Fruit fly (Drosophila melanogaster) whole organism, embryonic: ENCODE measurements around the gene cic.

Experiments used
- C15 ChIP-seq: fragments of 200-800 bp; sonication (Bioruptor generic); IDR thresholded peaks from 3 replicates; pipeline ENCODE4 v1.3.6; 2022; ENCODE audit warnings: missing biosample characterization, missing genetic modification characterization
- CG12071 ChIP-seq: fragments of 200-800 bp; sonication (Bioruptor generic); optimal IDR thresholded peaks from 3 replicates; lab custom pipeline; 2018; ENCODE audit warnings: missing biosample characterization, mild to moderate bottlenecking, missing genetic modification characterization
- CG14441 ChIP-seq: fragments of 200-800 bp; sonication (Bioruptor generic); IDR thresholded peaks from 2 replicates; pipeline ENCODE4 v1.3.6; 2022; ENCODE audit warnings: missing biosample characterization, missing genetic modification characterization
- CG14860 ChIP-seq: fragments of 200-800 bp; sonication (Bioruptor generic); IDR thresholded peaks from 3 replicates; pipeline ENCODE4 v1.3.6; 2022; ENCODE audit warnings: missing biosample characterization, missing genetic modification characterization; ENCODE audit not compliant: partially characterized antibody
- CG1647 ChIP-seq: fragments of 200-800 bp; sonication (Bioruptor generic); optimal IDR thresholded peaks from 3 replicates; lab custom pipeline; 2016; ENCODE audit warnings: missing biosample characterization, missing genetic modification characterization
- CG2199 ChIP-seq: fragments of 200-800 bp; sonication (Bioruptor generic); IDR thresholded peaks from 3 replicates; pipeline ENCODE4 v1.3.6; 2022; ENCODE audit warnings: missing biosample characterization, missing genetic modification characterization
- CG31441 ChIP-seq: fragments of 200-800 bp; sonication (Bioruptor generic); IDR thresholded peaks from 2 replicates; pipeline ENCODE4 v1.3.6; 2022; ENCODE audit warnings: missing biosample characterization, missing genetic modification characterization
- CG3281 ChIP-seq: fragments of 200-800 bp; sonication (Bioruptor generic); optimal IDR thresholded peaks from 3 replicates; lab custom pipeline; 2017; ENCODE audit warnings: missing biosample characterization, mild to moderate bottlenecking, missing genetic modification characterization
- CG4707 ChIP-seq: fragments of 200-800 bp; sonication (Bioruptor generic); optimal IDR thresholded peaks from 2 replicates; lab custom pipeline; 2018; ENCODE audit warnings: missing biosample characterization, mild to moderate bottlenecking, missing genetic modification characterization, moderate library complexity
- CG6654 ChIP-seq: fragments of 200-800 bp; sonication (Bioruptor generic); optimal IDR thresholded peaks from 2 replicates; lab custom pipeline; 2017; ENCODE audit warnings: missing biosample characterization, mild to moderate bottlenecking, missing genetic modification characterization
- CG6689 ChIP-seq: fragments of 200-800 bp; sonication (Bioruptor generic); IDR thresholded peaks from 2 replicates; pipeline ENCODE4 v1.3.6; 2022; ENCODE audit warnings: missing biosample characterization, missing genetic modification characterization
- CG6813 ChIP-seq: fragments of 200-800 bp; sonication (Bioruptor generic); optimal IDR thresholded peaks from 2 replicates; lab custom pipeline; 2017; ENCODE audit warnings: missing biosample characterization, missing genetic modification characterization, mild to moderate bottlenecking, moderate library complexity, missing genetic modification reagents
- CG6854 ChIP-seq: fragments of 200-800 bp; sonication (Bioruptor generic); optimal IDR thresholded peaks from 3 replicates; lab custom pipeline; 2017; ENCODE audit warnings: missing biosample characterization, mild to moderate bottlenecking, missing genetic modification characterization
- CG8281 ChIP-seq: fragments of 200-800 bp; sonication (Bioruptor generic); optimal IDR thresholded peaks from 2 replicates; lab custom pipeline; 2018; ENCODE audit warnings: missing biosample characterization, mild to moderate bottlenecking, missing genetic modification characterization, moderate library complexity
- CG8359 ChIP-seq: fragments of 200-800 bp; sonication (Bioruptor generic); optimal IDR thresholded peaks from 2 replicates; lab custom pipeline; 2017; ENCODE audit warnings: missing biosample characterization, mild to moderate bottlenecking, missing genetic modification characterization, borderline replicate concordance
- CG9932 ChIP-seq: fragments of 200-800 bp; sonication (Bioruptor generic); IDR thresholded peaks from 2 replicates; pipeline ENCODE4 v1.3.6; 2022; ENCODE audit warnings: missing biosample characterization, missing genetic modification characterization
- D ChIP-seq, 2 experiments: fragments of 200-800 bp in 1 of 2; fragments of >200 bp in 1 of 2; sonication (Bioruptor generic) in 1 of 2; optimal IDR thresholded peaks; 2 replicates in 1 of 2; 3 replicates in 1 of 2; lab custom pipeline; 2017; ENCODE audit warnings: mild to moderate bottlenecking in 1 of 2, missing biosample characterization in 1 of 2, missing genetic modification characterization in 1 of 2, missing genetic modification reagents in 1 of 2
- D19A ChIP-seq: fragments of 200-800 bp; optimal IDR thresholded peaks from 3 replicates; lab custom pipeline; 2019; ENCODE audit warnings: missing biosample characterization, mild to moderate bottlenecking, missing genetic modification characterization, moderate library complexity
- Dip3 ChIP-seq: fragments of 200-800 bp; sonication (Bioruptor generic); optimal IDR thresholded peaks from 3 replicates; lab custom pipeline; 2016; ENCODE audit warnings: missing biosample characterization, missing genetic modification characterization
- Dll ChIP-seq: fragments of 200-800 bp; sonication (Bioruptor generic); IDR thresholded peaks from 4 replicates; pipeline ENCODE4 v1.3.6; 2022; ENCODE audit warnings: missing biosample characterization, missing genetic modification characterization; ENCODE audit not compliant: partially characterized antibody
- H2.0 ChIP-seq: fragments of 200-800 bp; sonication (Bioruptor generic); IDR thresholded peaks from 2 replicates; pipeline ENCODE4 v1.3.6; 2022; ENCODE audit warnings: missing biosample characterization, missing genetic modification characterization
- Max ChIP-seq: fragments of 200-800 bp; sonication (Bioruptor generic); optimal IDR thresholded peaks from 2 replicates; lab custom pipeline; 2016; ENCODE audit warnings: missing biosample characterization, mild to moderate bottlenecking, missing genetic modification characterization
- Med ChIP-seq: fragments of 200-800 bp; sonication (Bioruptor generic); peaks from one replicate; lab custom pipeline; 2016; ENCODE audit warnings: missing biosample characterization, missing genetic modification characterization, mild to moderate bottlenecking, inconsistent platforms, moderate library complexity
- Nf-YC ChIP-seq: fragments of 200-800 bp; optimal IDR thresholded peaks from 3 replicates; lab custom pipeline; 2019; ENCODE audit warnings: missing biosample characterization, mild to moderate bottlenecking, missing genetic modification characterization, moderate library complexity
- Optix ChIP-seq: fragments of 200-800 bp; sonication (Bioruptor generic); IDR thresholded peaks from 3 replicates; pipeline ENCODE4 v1.3.6; 2022; ENCODE audit warnings: missing biosample characterization, missing genetic modification characterization
- Sry-β ChIP-seq: fragments of 200-800 bp; sonication (Bioruptor generic); optimal IDR thresholded peaks from 2 replicates; lab custom pipeline; 2018; ENCODE audit warnings: missing biosample characterization, mild to moderate bottlenecking, missing genetic modification characterization, moderate library complexity
- TFAM ChIP-seq: fragments of 200-800 bp; sonication (Bioruptor generic); optimal IDR thresholded peaks from 2 replicates; lab custom pipeline; 2017; ENCODE audit warnings: missing biosample characterization, missing genetic modification characterization, inconsistent platforms
- YL-1 ChIP-seq: fragments of 200-800 bp; sonication (Bioruptor generic); optimal IDR thresholded peaks from 3 replicates; lab custom pipeline; 2017; ENCODE audit warnings: missing biosample characterization, mild to moderate bottlenecking, missing genetic modification characterization
- ac ChIP-seq: fragments of 200-800 bp; sonication (Bioruptor generic); optimal IDR thresholded peaks from 3 replicates; lab custom pipeline; 2017; ENCODE audit warnings: missing biosample characterization, mild to moderate bottlenecking, missing genetic modification characterization
- az2 ChIP-seq: fragments of 200-800 bp; sonication (Bioruptor generic); optimal IDR thresholded peaks from 3 replicates; lab custom pipeline; 2016; ENCODE audit warnings: missing biosample characterization, missing genetic modification characterization
- bsh ChIP-seq, 2 experiments: fragments of 200-800 bp; sonication (Bioruptor generic); optimal IDR thresholded peaks; 2 replicates each; lab custom pipeline; 2017 to 2018; ENCODE audit warnings: mild to moderate bottlenecking in 2 of 2, missing biosample characterization in 2 of 2, missing genetic modification characterization in 2 of 2, moderate library complexity in 1 of 2
- btn ChIP-seq: fragments of 200-800 bp; sonication (Bioruptor generic); optimal IDR thresholded peaks from 2 replicates; lab custom pipeline; 2016; ENCODE audit warnings: missing biosample characterization, missing genetic modification characterization
- corto ChIP-seq: fragments of 200-800 bp; sonication (Bioruptor generic); optimal IDR thresholded peaks from 2 replicates; lab custom pipeline; 2016; ENCODE audit warnings: missing biosample characterization, mild to moderate bottlenecking, missing genetic modification characterization, moderate library complexity
- croc ChIP-seq: fragments of 200-800 bp; sonication (Bioruptor generic); conservative IDR thresholded peaks from 3 replicates; pipeline ENCODE4 v1.3.6; 2022; ENCODE audit warnings: missing biosample characterization, missing genetic modification characterization
- da ChIP-seq: fragments of 200-800 bp; sonication (Bioruptor generic); optimal IDR thresholded peaks from 2 replicates; lab custom pipeline; 2016; ENCODE audit warnings: missing biosample characterization, missing genetic modification characterization
- dmrt11E ChIP-seq: fragments of 200-800 bp; sonication (Bioruptor generic); optimal IDR thresholded peaks from 3 replicates; lab custom pipeline; 2018; ENCODE audit warnings: missing biosample characterization, mild to moderate bottlenecking, missing genetic modification characterization, moderate library complexity
- eve ChIP-seq, 2 experiments: fragments of >200 bp; optimal IDR thresholded peaks; 2 replicates each; lab custom pipeline; 2017; ENCODE audit warnings: missing biosample characterization in 2 of 2, missing genetic modification characterization in 2 of 2
- exex ChIP-seq: fragments of 200-800 bp; sonication (Bioruptor generic); optimal IDR thresholded peaks from 4 replicates; lab custom pipeline; 2018; ENCODE audit warnings: missing biosample characterization, mild to moderate bottlenecking, missing genetic modification characterization, moderate library complexity
- grn ChIP-seq: fragments of 200-800 bp; sonication (Bioruptor generic); optimal IDR thresholded peaks from 3 replicates; lab custom pipeline; 2017; ENCODE audit warnings: missing biosample characterization, missing genetic modification characterization
- insv ChIP-seq, 2 experiments: fragments of 200-800 bp; sonication (Bioruptor generic); optimal IDR thresholded peaks; 3 replicates each; lab custom pipeline; 2016 to 2018; ENCODE audit warnings: missing biosample characterization in 2 of 2, missing genetic modification characterization in 2 of 2
- row ChIP-seq: fragments of 200-800 bp; sonication (Bioruptor generic); IDR thresholded peaks from 3 replicates; pipeline ENCODE4 v1.3.6; 2022; ENCODE audit warnings: missing biosample characterization, missing genetic modification characterization
- scrt ChIP-seq: fragments of 200-800 bp; sonication (Bioruptor generic); optimal IDR thresholded peaks from 2 replicates; lab custom pipeline; 2018; ENCODE audit warnings: missing biosample characterization, mild to moderate bottlenecking, missing genetic modification characterization, moderate library complexity
- sima ChIP-seq: fragments of 200-800 bp; sonication (Bioruptor generic); optimal IDR thresholded peaks from 2 replicates; lab custom pipeline; 2016; ENCODE audit warnings: missing biosample characterization, missing genetic modification characterization
- ssp ChIP-seq: fragments of 200-800 bp; sonication (Bioruptor generic); IDR thresholded peaks from 2 replicates; pipeline ENCODE4 v1.3.6; 2022; ENCODE audit warnings: missing biosample characterization, missing genetic modification characterization
- unpg ChIP-seq: fragments of 200-800 bp; sonication (Bioruptor generic); optimal IDR thresholded peaks from 3 replicates; lab custom pipeline; 2018; ENCODE audit warnings: missing biosample characterization, mild to moderate bottlenecking, missing genetic modification characterization, moderate library complexity
- vnd ChIP-seq: fragments of 200-800 bp; sonication (Bioruptor generic); IDR thresholded peaks from 3 replicates; pipeline ENCODE4 v1.3.6; 2022; ENCODE audit warnings: missing biosample characterization, missing genetic modification characterization; ENCODE audit not compliant: partially characterized antibody
- vvl ChIP-seq: fragments of 200-800 bp; sonication (Bioruptor generic); IDR thresholded peaks from 2 replicates; pipeline ENCODE4 v1.3.6; 2022; ENCODE audit warnings: missing biosample characterization, missing genetic modification characterization
- zen ChIP-seq: fragments of 200-800 bp; sonication (Bioruptor generic); optimal IDR thresholded peaks from 3 replicates; lab custom pipeline; 2018; ENCODE audit warnings: missing biosample characterization, mild to moderate bottlenecking, missing genetic modification characterization, moderate library complexity

cic gene

dm6 chr3R:20285678-20286449 lies 33.3 kb downstream of the cic start (continued):
- TF ChIP-seq row (GFP tag; lab: Robert Waterston, UW) = no peak
- no peak for TF ChIP-seq croc
- peak; percentile 75 for TF ChIP-seq CG1647 (GFP tag; lab: Kevin White, UChicago)
- peak; percentile 49 for TF ChIP-seq unpg (GFP tag; lab: Kevin White, UChicago)
- no peak for TF ChIP-seq CG6654 (GFP tag; lab: Kevin White, UChicago)
- no peak for TF ChIP-seq CG14860
- no peak for TF ChIP-seq insv (GFP tag; optimal IDR thresholded peaks at IDR 0.05; lab: Kevin White, UChicago)
- TF ChIP-seq dmrt11E (tag; lab: Kevin White, UChicago) = peak; percentile 67
- TF ChIP-seq CG6854 (GFP tag; lab: Kevin White, UChicago) = no peak
- TF ChIP-seq CG6689 (GFP tag; lab: Robert Waterston, UW) = peak; percentile 38
- TF ChIP-seq Dll (GFP tag; lab: Robert Waterston, UW) = no peak
- TF ChIP-seq corto = no peak
- TF ChIP-seq vvl (GFP tag; lab: Robert Waterston, UW) = peak; percentile 53
- TF ChIP-seq Sry-β (GFP tag; lab: Kevin White, UChicago) = peak; percentile 25
- no peak for TF ChIP-seq az2
- peak; percentile 3 for TF ChIP-seq YL-1
- no peak for TF ChIP-seq zen (tag; lab: Kevin White, UChicago)
- peak; percentile 21; the same call in 1 of the 2 replicates for TF ChIP-seq CG31441 (GFP tag; lab: Robert Waterston, UW)
- TF ChIP-seq grn = peak; percentile 75
- TF ChIP-seq da = no peak
- no peak for TF ChIP-seq exex (tag; lab: Kevin White, UChicago)
- no peak for TF ChIP-seq D (optimal IDR thresholded peaks at IDR 0.05; lab: Kevin White, UChicago)
- peak; percentile 87 for TF ChIP-seq D (GFP tag; optimal IDR thresholded peaks at IDR 0.05; lab: Kevin White, UChicago)
- peak; percentile 11 to 90 for TF ChIP-seq bsh (GFP tag; optimal IDR thresholded peaks at IDR 0.05; lab: Kevin White, UChicago)
- TF ChIP-seq CG8359 (GFP tag; lab: Kevin White, UChicago) = no peak
- peak; percentile 83 for TF ChIP-seq CG4707 (GFP tag; lab: Kevin White, UChicago)
- peak; percentile 49 for TF ChIP-seq D19A
- no peak for TF ChIP-seq CG2199 (GFP tag; lab: Robert Waterston, UW)
- TF ChIP-seq Dip3 (GFP tag; lab: Kevin White, UChicago) = no peak
- peak; percentile 73 for TF ChIP-seq btn (GFP tag; lab: Kevin White, UChicago)
- TF ChIP-seq CG9932 (GFP tag; lab: Robert Waterston, UW) = no peak
- TF ChIP-seq CG14441 (GFP tag; lab: Robert Waterston, UW) = 0 out of 2 replicates have a peak, but pooled peaks have one; percentile 7
- TF ChIP-seq TFAM (GFP tag; lab: Kevin White, UChicago) = peak; percentile 26
- TF ChIP-seq Max (GFP tag; lab: Kevin White, UChicago) = no peak
- peak; percentile 51; the same call in 1 of the 2 replicates for TF ChIP-seq H2.0
- peak; percentile 37 for TF ChIP-seq scrt (GFP tag; lab: Kevin White, UChicago)
- TF ChIP-seq sima (GFP tag; lab: Kevin White, UChicago) = no peak
- no peak for TF ChIP-seq eve (GFP tag; optimal IDR thresholded peaks at IDR 0.05; lab: Kevin White, UChicago)
- peak; percentile 73 for TF ChIP-seq CG12071
- no peak for TF ChIP-seq CG3281 (GFP tag; lab: Kevin White, UChicago)
- TF ChIP-seq CG6813 (GFP tag; lab: Kevin White, UChicago) = peak; percentile 90
- TF ChIP-seq ac = no peak
- no peak for TF ChIP-seq vnd
- TF ChIP-seq Med (GFP tag; lab: Kevin White, UChicago) = peak; percentile 92
- 0 out of 3 replicates have a peak, but pooled peaks have one; percentile 36 for TF ChIP-seq C15
- TF ChIP-seq Optix (GFP tag; lab: Robert Waterston, UW) = peak; percentile 50; the same call in 2 of the 3 replicates
- peak; percentile 55 for TF ChIP-seq CG8281 (tag; lab: Kevin White, UChicago)
- TF ChIP-seq Nf-YC (tag; lab: Kevin White, UChicago) = no peak
- 0 out of 2 replicates have a peak, but pooled peaks have one; percentile 18 for TF ChIP-seq ssp (GFP tag; lab: Robert Waterston, UW)
